Fruit fly (Drosophila melanogaster) whole organism, prepupa: ENCODE measurements around the gene ND-42.
A peak's percentile ranks its signal among the peaks of the same experiment; 100 is the strongest.

Source experiments
- Blimp-1 ChIP-seq: fragments of 200-800 bp; sonication (Bioruptor generic); optimal IDR thresholded peaks from 3 replicates; lab custom pipeline; 2017; ENCODE audit warnings: missing biosample characterization, missing genetic modification characterization, mild to moderate bottlenecking, moderate library complexity, missing genetic modification reagents
- CG10631 ChIP-seq: fragments of 200-800 bp; sonication (Bioruptor generic); optimal IDR thresholded peaks from 2 replicates; lab custom pipeline; 2016; ENCODE audit warnings: missing biosample characterization, missing genetic modification characterization
- CG10669 ChIP-seq: fragments of 200-800 bp; sonication (Bioruptor generic); optimal IDR thresholded peaks from 3 replicates; lab custom pipeline; 2018; ENCODE audit warnings: missing biosample characterization, mild to moderate bottlenecking, missing genetic modification characterization, moderate library complexity
- CG11294 ChIP-seq: fragments of 200-800 bp; sonication (Bioruptor generic); IDR thresholded peaks from 2 replicates; pipeline ENCODE4 v1.3.6; 2022; ENCODE audit warnings: missing biosample characterization, missing genetic modification characterization
- CG15336 ChIP-seq: fragments of 200-800 bp; sonication (Bioruptor generic); IDR thresholded peaks from 2 replicates; pipeline ENCODE4 v1.3.6; 2022; ENCODE audit warnings: missing biosample characterization, missing genetic modification characterization
- CG1621 ChIP-seq: fragments of 200-800 bp; sonication (Bioruptor generic); optimal IDR thresholded peaks from 3 replicates; lab custom pipeline; 2018; ENCODE audit warnings: missing biosample characterization, mild to moderate bottlenecking, missing genetic modification characterization
- CG16779 ChIP-seq: fragments of 200-800 bp; sonication (Bioruptor generic); optimal IDR thresholded peaks from 3 replicates; lab custom pipeline; 2017; ENCODE audit warnings: missing biosample characterization, mild to moderate bottlenecking, missing genetic modification characterization
- CG3032 ChIP-seq: fragments of 200-800 bp; optimal IDR thresholded peaks from 2 replicates; lab custom pipeline; 2019; ENCODE audit warnings: missing biosample characterization, mild to moderate bottlenecking, missing genetic modification characterization, moderate library complexity
- CG31627 ChIP-seq: fragments of 200-800 bp; sonication (Bioruptor generic); optimal IDR thresholded peaks from 3 replicates; lab custom pipeline; 2016; ENCODE audit warnings: missing biosample characterization, missing genetic modification characterization
- CG34406 ChIP-seq: fragments of 200-800 bp; sonication (Bioruptor generic); optimal IDR thresholded peaks from 3 replicates; lab custom pipeline; 2016; ENCODE audit warnings: missing biosample characterization, missing genetic modification characterization
- CG3919 ChIP-seq: fragments of 200-800 bp; sonication (Bioruptor generic); optimal IDR thresholded peaks from 3 replicates; lab custom pipeline; 2016; ENCODE audit warnings: missing biosample characterization, missing genetic modification characterization
- CG6163 ChIP-seq: fragments of 200-800 bp; sonication (Bioruptor generic); IDR thresholded peaks from 3 replicates; pipeline ENCODE4 v1.3.6; 2022; ENCODE audit warnings: missing biosample characterization, missing genetic modification characterization
- CG6276 ChIP-seq: fragments of 200-800 bp; sonication (Bioruptor generic); optimal IDR thresholded peaks from 2 replicates; lab custom pipeline; 2017; ENCODE audit warnings: missing biosample characterization, mild to moderate bottlenecking, missing genetic modification characterization
- CG6792 ChIP-seq: fragments of 200-800 bp; sonication (Bioruptor generic); optimal IDR thresholded peaks from 3 replicates; lab custom pipeline; 2016; ENCODE audit warnings: missing biosample characterization, missing genetic modification characterization
- CG6854 ChIP-seq: fragments of 200-800 bp; sonication (Bioruptor generic); optimal IDR thresholded peaks from 2 replicates; lab custom pipeline; 2017; ENCODE audit warnings: missing biosample characterization, mild to moderate bottlenecking, missing genetic modification characterization
- CG7368 ChIP-seq: fragments of 200-800 bp; sonication (Bioruptor generic); optimal IDR thresholded peaks from 3 replicates; lab custom pipeline; 2016; ENCODE audit warnings: missing biosample characterization, missing genetic modification characterization
- CG8319 ChIP-seq: fragments of 200-800 bp; sonication (Bioruptor generic); optimal IDR thresholded peaks from 3 replicates; lab custom pipeline; 2016; ENCODE audit warnings: missing biosample characterization, missing genetic modification characterization
- Eip75B ChIP-seq: fragments of 200-800 bp; sonication (Bioruptor generic); optimal IDR thresholded peaks from 3 replicates; lab custom pipeline; 2016; ENCODE audit warnings: missing biosample characterization, missing genetic modification characterization
- Eip78C ChIP-seq: fragments of 200-800 bp; sonication (Bioruptor generic); peaks from one replicate; lab custom pipeline; 2016; ENCODE audit warnings: missing biosample characterization, missing genetic modification characterization
- Eip93F ChIP-seq: fragments of 200-800 bp; sonication (Bioruptor generic); optimal IDR thresholded peaks from 2 replicates; lab custom pipeline; 2016; ENCODE audit warnings: missing biosample characterization, mild to moderate bottlenecking, missing genetic modification characterization
- Ets21C ChIP-seq: fragments of 200-800 bp; sonication (Bioruptor generic); optimal IDR thresholded peaks from 3 replicates; lab custom pipeline; 2016; ENCODE audit warnings: missing biosample characterization, missing genetic modification characterization
- Ets96B ChIP-seq: fragments of 200-800 bp; optimal IDR thresholded peaks from 2 replicates; lab custom pipeline; 2019; ENCODE audit warnings: missing biosample characterization, mild to moderate bottlenecking, missing genetic modification characterization, moderate library complexity
- Gug ChIP-seq: fragments of 200-800 bp; sonication (Bioruptor generic); IDR thresholded peaks from 2 replicates; pipeline ENCODE4 v1.3.6; 2022; ENCODE audit warnings: missing biosample characterization, missing genetic modification characterization
- Hr39 ChIP-seq: fragments of 200-800 bp; sonication (Bioruptor generic); optimal IDR thresholded peaks from 2 replicates; lab custom pipeline; 2016; ENCODE audit warnings: missing biosample characterization, missing genetic modification characterization
- Hr4 ChIP-seq: fragments of 200-800 bp; sonication (Bioruptor generic); optimal IDR thresholded peaks from 3 replicates; lab custom pipeline; 2016; ENCODE audit warnings: missing biosample characterization, missing genetic modification characterization
- Lpt ChIP-seq: fragments of 200-800 bp; sonication (Bioruptor generic); optimal IDR thresholded peaks from 3 replicates; lab custom pipeline; 2016; ENCODE audit warnings: missing biosample characterization, missing genetic modification characterization
- Met ChIP-seq: fragments of 200-800 bp; sonication (Bioruptor generic); optimal IDR thresholded peaks from 3 replicates; lab custom pipeline; 2016; ENCODE audit warnings: missing biosample characterization, missing genetic modification characterization
- OdsH ChIP-seq: fragments of 200-800 bp; sonication (Bioruptor generic); optimal IDR thresholded peaks from 3 replicates; lab custom pipeline; 2016; ENCODE audit warnings: missing biosample characterization, missing genetic modification characterization
- Smox ChIP-seq: fragments of 200-800 bp; sonication (Bioruptor generic); optimal IDR thresholded peaks from 3 replicates; lab custom pipeline; 2016; ENCODE audit warnings: missing biosample characterization, missing genetic modification characterization
- Sox102F ChIP-seq: fragments of 200-800 bp; sonication (Bioruptor generic); optimal IDR thresholded peaks from 2 replicates; lab custom pipeline; 2016; ENCODE audit warnings: missing biosample characterization, mild to moderate bottlenecking, missing genetic modification characterization
- Sox15 ChIP-seq: fragments of 200-800 bp; sonication (Bioruptor generic); optimal IDR thresholded peaks from 3 replicates; lab custom pipeline; 2016; ENCODE audit warnings: missing biosample characterization, missing genetic modification characterization
- acj6 ChIP-seq: fragments of 200-800 bp; sonication (Bioruptor generic); optimal IDR thresholded peaks from 3 replicates; lab custom pipeline; 2016; ENCODE audit warnings: missing biosample characterization, missing genetic modification characterization
- cyc ChIP-seq: fragments of 200-800 bp; sonication (Bioruptor generic); optimal IDR thresholded peaks from 3 replicates; lab custom pipeline; 2016; ENCODE audit warnings: missing biosample characterization, missing genetic modification characterization
- dac ChIP-seq: fragments of 200-800 bp; sonication (Bioruptor generic); optimal IDR thresholded peaks from 2 replicates; lab custom pipeline; 2017; ENCODE audit warnings: missing biosample characterization, mild to moderate bottlenecking, missing genetic modification characterization
- eg ChIP-seq: fragments of 200-800 bp; sonication (Bioruptor generic); IDR thresholded peaks from 3 replicates; pipeline ENCODE4 v1.3.6; 2022; ENCODE audit warnings: missing biosample characterization, missing genetic modification characterization
- esn ChIP-seq: fragments of 200-800 bp; sonication (Bioruptor generic); optimal IDR thresholded peaks from 2 replicates; lab custom pipeline; 2016; ENCODE audit warnings: missing biosample characterization, mild to moderate bottlenecking, missing genetic modification characterization, moderate library complexity
- fd59A ChIP-seq: fragments of 200-800 bp; sonication (Bioruptor generic); optimal IDR thresholded peaks from 2 replicates; lab custom pipeline; 2017; ENCODE audit warnings: missing biosample characterization, mild to moderate bottlenecking, missing genetic modification characterization, missing genetic modification reagents
- fd85E ChIP-seq: fragments of 200-800 bp; sonication (Bioruptor generic); optimal IDR thresholded peaks from 3 replicates; lab custom pipeline; 2016; ENCODE audit warnings: missing biosample characterization, missing genetic modification characterization
- fkh ChIP-seq: fragments of 200-800 bp; sonication (Bioruptor generic); optimal IDR thresholded peaks from 3 replicates; lab custom pipeline; 2017; ENCODE audit warnings: missing biosample characterization, mild to moderate bottlenecking, missing genetic modification characterization, moderate library complexity
- lz ChIP-seq: fragments of 200-800 bp; sonication (Bioruptor generic); optimal IDR thresholded peaks from 3 replicates; lab custom pipeline; 2016; ENCODE audit warnings: missing biosample characterization, missing genetic modification characterization
- pdm3 ChIP-seq: fragments of 200-800 bp; sonication (Bioruptor generic); optimal IDR thresholded peaks from 3 replicates; lab custom pipeline; 2016; ENCODE audit warnings: missing biosample characterization, missing genetic modification characterization
- salr ChIP-seq, 2 experiments: fragments of 200-800 bp; sonication (Bioruptor generic); optimal IDR thresholded peaks; 3 replicates each; lab custom pipeline; 2016 to 2018; ENCODE audit warnings: missing biosample characterization in 2 of 2, missing genetic modification characterization in 2 of 2, mild to moderate bottlenecking in 1 of 2
- spab ChIP-seq: fragments of 200-800 bp; sonication (Bioruptor generic); optimal IDR thresholded peaks from 2 replicates; lab custom pipeline; 2017; ENCODE audit warnings: missing biosample characterization, mild to moderate bottlenecking, missing genetic modification characterization, missing genetic modification reagents
- svp ChIP-seq: fragments of 200-800 bp; sonication (Bioruptor generic); peaks from one replicate; lab custom pipeline; 2016; ENCODE audit warnings: missing biosample characterization, missing genetic modification characterization
- topi ChIP-seq: fragments of 200-800 bp; sonication (Bioruptor generic); optimal IDR thresholded peaks from 3 replicates; lab custom pipeline; 2016; ENCODE audit warnings: missing biosample characterization, missing genetic modification characterization

The ND-42 gene

DNA sequence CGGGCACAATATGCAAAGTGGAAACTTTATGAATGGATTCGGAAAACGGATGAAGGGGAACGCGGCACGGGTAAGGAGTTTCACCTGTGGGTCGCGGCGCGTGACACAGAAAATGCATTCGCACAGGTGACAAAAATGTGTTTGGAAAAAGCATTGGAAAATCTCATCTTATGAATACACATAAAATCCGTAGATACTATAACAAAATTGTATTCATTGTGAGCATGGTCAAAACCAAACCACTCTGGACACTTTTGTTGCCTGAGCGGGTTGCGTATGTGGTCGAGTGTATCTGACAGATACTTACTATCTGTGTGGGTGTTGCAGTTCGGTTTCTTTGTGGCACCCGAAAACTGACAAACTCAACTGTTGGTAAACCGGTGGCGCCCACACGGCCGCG, 12.0 kb downstream of the ND-42 start (continued):
- TF ChIP-seq CG6276 (GFP tag; lab: Kevin White, UChicago) (no peak), CG11294 (GFP tag; lab: Robert Waterston, UW) (peak; percentile 79), dac (peak; percentile 54), svp (GFP tag; lab: Kevin White, UChicago) (no peak), CG6163 (GFP tag; lab: Robert Waterston, UW) (peak; percentile 90), Sox15 (GFP tag; lab: Kevin White, UChicago) (peak; percentile 42), CG3919 (GFP tag; lab: Kevin White, UChicago) (peak; percentile 78), CG8319 (GFP tag; lab: Kevin White, UChicago) (no peak), CG3032 (peak; percentile 22), Eip78C (GFP tag; lab: Kevin White, UChicago) (peak; percentile 92)

DNA sequence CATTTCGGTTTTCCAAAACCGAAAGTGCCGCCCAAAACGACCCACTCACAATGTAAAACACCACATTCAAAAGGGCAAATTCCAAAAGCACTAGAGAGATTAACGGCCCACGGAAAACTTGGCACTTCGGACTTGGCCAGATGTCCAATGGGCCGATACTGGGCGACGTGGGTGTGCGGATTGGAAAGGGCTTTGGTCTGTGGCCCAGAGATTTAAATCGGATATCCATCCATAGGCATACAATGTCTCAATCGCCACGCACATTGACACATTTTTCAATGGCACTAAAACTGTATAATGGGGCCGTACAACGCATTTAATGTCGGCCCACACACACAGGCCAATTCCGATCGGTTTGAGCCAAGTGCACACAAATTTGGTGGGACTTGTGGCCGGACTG, 12.9 kb downstream of the ND-42 start:
- TF ChIP-seq lz (GFP tag; lab: Kevin White, UChicago) = no peak
- no peak for TF ChIP-seq CG16779 (tag; lab: Kevin White, UChicago)
- TF ChIP-seq CG6854 (GFP tag; lab: Kevin White, UChicago) = no peak
- TF ChIP-seq Hr4 = no peak
- TF ChIP-seq fd85E = no peak
- no peak for TF ChIP-seq svp (GFP tag; lab: Kevin White, UChicago)
- TF ChIP-seq Smox (GFP tag; lab: Kevin White, UChicago) = no peak
- TF ChIP-seq CG15336 = no peak
- no peak for TF ChIP-seq OdsH (GFP tag; lab: Kevin White, UChicago)
- no peak for TF ChIP-seq CG6792
- no peak for TF ChIP-seq Lpt
- TF ChIP-seq Eip93F = no peak
- no peak for TF ChIP-seq CG10631
- TF ChIP-seq CG11294 (GFP tag; lab: Robert Waterston, UW) = no peak
- TF ChIP-seq Eip75B (GFP tag; lab: Kevin White, UChicago) = no peak
- TF ChIP-seq CG34406 (GFP tag; lab: Kevin White, UChicago) = no peak
- no peak for TF ChIP-seq eg (GFP tag; lab: Robert Waterston, UW)
- TF ChIP-seq esn (GFP tag; lab: Kevin White, UChicago) = no peak
- TF ChIP-seq Sox102F (GFP tag; lab: Kevin White, UChicago) = no peak

DNA sequence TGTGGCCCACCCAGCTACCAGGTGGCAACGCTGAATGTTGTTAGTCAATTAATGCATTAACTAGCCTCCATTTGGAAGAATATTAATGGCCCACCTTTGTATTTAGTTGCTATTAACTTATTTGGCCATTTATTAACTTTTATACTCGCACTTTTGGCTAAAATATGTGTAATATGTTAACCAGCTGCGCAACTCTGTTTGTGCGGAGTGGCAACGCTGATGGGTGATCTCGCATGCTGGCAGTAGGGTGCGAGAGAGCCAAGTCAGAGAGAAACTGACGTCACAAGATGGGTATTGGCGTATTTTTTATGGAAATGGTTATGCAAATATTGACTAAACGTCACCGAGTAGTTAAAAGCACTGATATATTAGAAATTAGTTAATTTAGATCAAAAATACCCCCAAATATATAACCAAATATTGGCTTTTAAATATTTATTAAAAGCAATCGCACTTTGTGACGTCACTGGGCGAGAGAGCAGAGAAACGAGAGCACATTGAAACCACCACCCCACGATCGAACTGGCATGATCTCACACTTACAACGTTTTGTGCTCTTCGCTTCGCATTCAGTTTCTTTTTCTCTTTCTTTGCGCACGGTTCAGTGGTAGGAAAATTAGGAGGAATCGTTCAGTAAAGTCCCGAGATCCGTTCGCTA, 14.2 kb downstream of the ND-42 start, which contains the start of gene how:
how (plus strand) TSS at position 567 of the 658 bp plus-strand sequence.
- TF ChIP-seq CG10669 (GFP tag; lab: Kevin White, UChicago) = no peak
- TF ChIP-seq CG6163 (GFP tag; lab: Robert Waterston, UW) = peak; percentile 26; the same call in 1 of the 3 replicates
- TF ChIP-seq OdsH (GFP tag; lab: Kevin White, UChicago) = peak; percentile 13
- TF ChIP-seq CG15336 = peak; percentile 50
- no peak for TF ChIP-seq Eip93F
- no peak for TF ChIP-seq Ets96B (tag; lab: Kevin White, UChicago)
- TF ChIP-seq Gug (GFP tag; lab: Robert Waterston, UW) = no peak
- peak; percentile 44 for TF ChIP-seq topi (GFP tag; lab: Kevin White, UChicago)
- peak; percentile 15 for TF ChIP-seq CG1621 (tag; lab: Kevin White, UChicago)
- peak; percentile 19 for TF ChIP-seq CG10631
- TF ChIP-seq CG6792 = no peak
- TF ChIP-seq CG6276 (GFP tag; lab: Kevin White, UChicago) = no peak
- no peak for TF ChIP-seq CG11294 (GFP tag; lab: Robert Waterston, UW)
- TF ChIP-seq CG7368 (GFP tag; lab: Kevin White, UChicago) = no peak
- no peak for TF ChIP-seq pdm3 (GFP tag; lab: Kevin White, UChicago)
- no peak for TF ChIP-seq dac
- TF ChIP-seq Ets21C (GFP tag; lab: Kevin White, UChicago) = no peak
- TF ChIP-seq Smox (GFP tag; lab: Kevin White, UChicago) = no peak
- peak; percentile 45 for TF ChIP-seq Hr39 (GFP tag; lab: Kevin White, UChicago)
- TF ChIP-seq cyc (GFP tag; lab: Kevin White, UChicago) = peak; percentile 36
- TF ChIP-seq Lpt = peak; percentile 27
- peak; percentile 46 for TF ChIP-seq CG34406 (GFP tag; lab: Kevin White, UChicago)
- TF ChIP-seq CG31627 = peak; percentile 41
- TF ChIP-seq Met (GFP tag; lab: Kevin White, UChicago) = peak; percentile 42
- TF ChIP-seq salr (GFP tag; optimal IDR thresholded peaks at IDR 0.05; lab: Kevin White, UChicago) = peak in 1 of 2 experiments; percentile 40
- peak; percentile 55 for TF ChIP-seq CG6854 (GFP tag; lab: Kevin White, UChicago)
- TF ChIP-seq fkh (GFP tag; lab: Kevin White, UChicago) = peak; percentile 7
- TF ChIP-seq spab = no peak
- no peak for TF ChIP-seq Blimp-1 (GFP tag; lab: Kevin White, UChicago)
- 0 out of 3 replicates have a peak, but pooled peaks have one; percentile 24 for TF ChIP-seq eg (GFP tag; lab: Robert Waterston, UW)
- peak; percentile 10 for TF ChIP-seq CG16779 (tag; lab: Kevin White, UChicago)
- no peak for TF ChIP-seq svp (GFP tag; lab: Kevin White, UChicago)
- TF ChIP-seq Eip78C (GFP tag; lab: Kevin White, UChicago) = peak; percentile 78
- TF ChIP-seq fd59A (GFP tag; lab: Kevin White, UChicago) = no peak
- TF ChIP-seq Hr4 = peak; percentile 47
- no peak for TF ChIP-seq acj6 (GFP tag; lab: Kevin White, UChicago)
